Fruit fly (Drosophila melanogaster): ENCODE measurements around the gene mael.

The mael gene

DNA sequence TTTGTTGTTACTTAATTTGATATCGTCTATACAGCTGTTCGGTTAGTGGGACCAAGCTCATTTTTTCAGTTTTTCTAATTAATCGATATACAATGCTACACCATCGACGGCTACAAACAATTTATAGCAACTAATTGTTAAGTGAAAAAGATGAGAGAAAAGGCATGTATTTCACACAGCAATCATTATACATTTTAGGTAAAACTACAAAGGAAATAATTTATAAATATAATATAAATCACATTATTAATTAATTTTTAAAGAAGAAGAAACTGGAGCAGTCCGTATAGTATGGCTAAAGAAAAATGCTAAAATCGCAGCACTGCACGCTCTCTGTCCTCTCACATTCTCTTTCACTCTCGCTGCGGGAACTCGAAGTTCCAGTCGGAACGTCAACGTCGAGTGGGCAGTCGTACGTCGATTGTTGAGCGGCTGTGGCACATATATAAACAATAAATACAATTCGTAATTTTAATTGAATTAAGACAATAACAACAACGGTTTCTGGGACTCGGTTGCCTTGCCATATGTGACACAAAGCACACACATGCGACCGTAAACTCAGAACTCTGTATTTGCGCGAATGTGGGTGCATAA lies 6.8 kb downstream of the mael start, which contains the start of the genes CG14450 and CG11367 (continued):
- TF ChIP-seq pfk (GFP tag; optimal IDR thresholded peaks at IDR 0.05) (peak; percentile 3), CG15601 (tag; optimal IDR thresholded peaks at IDR 0.05) (peak; percentile 34), CG9876 (GFP tag; optimal IDR thresholded peaks at IDR 0.05) (no peak), dimm (GFP tag; IDR thresholded peaks at IDR 0.05) (no peak), az2 (GFP tag; optimal IDR thresholded peaks at IDR 0.05) (no peak), ranshi (GFP tag; IDR thresholded peaks at IDR 0.05) (no peak), dmrt99B (tag; optimal IDR thresholded peaks at IDR 0.05) (no peak), Hsf (GFP tag; optimal IDR thresholded peaks at IDR 0.05) (no peak), tap (tag; optimal IDR thresholded peaks at IDR 0.05) (peak; percentile 19), CG14710 (tag; optimal IDR thresholded peaks at IDR 0.05) (peak; percentile 67), CG12744 (GFP tag; optimal IDR thresholded peaks at IDR 0.05) (no peak), h (optimal IDR thresholded peaks at IDR 0.05) (no peak), Taf1 (GFP tag; IDR thresholded peaks at IDR 0.05) (no peak), shn (GFP tag; optimal IDR thresholded peaks at IDR 0.05) (no peak), grau (tag; optimal IDR thresholded peaks at IDR 0.05) (peak; percentile 46), Atf-2 (GFP tag; optimal IDR thresholded peaks at IDR 0.05) (no peak), CG17385 (GFP tag; optimal IDR thresholded peaks at IDR 0.05) (peak; percentile 94), wdn (GFP tag; IDR thresholded peaks at IDR 0.05) (no peak), CG31441 (GFP tag; IDR thresholded peaks at IDR 0.05) (peak; percentile 61), hb (GFP tag; IDR thresholded peaks at IDR 0.05; ENCODE audit: partially characterized antibody) (no peak), Sox102F (GFP tag; optimal IDR thresholded peaks at IDR 0.05) (no peak), Sin3A (optimal IDR thresholded peaks at IDR 0.05) (no peak), CG14441 (GFP tag; IDR thresholded peaks at IDR 0.05) (no peak), corto (GFP tag; optimal IDR thresholded peaks at IDR 0.05) (no peak), Atf3 (GFP tag; optimal IDR thresholded peaks at IDR 0.05) (no peak), phol (tag; optimal IDR thresholded peaks at IDR 0.05) (peak; percentile 50), Chrac-16 (GFP tag; optimal IDR thresholded peaks at IDR 0.05) (no peak), stc (GFP tag; IDR thresholded peaks at IDR 0.05) (peak; percentile 30; the same call in 1 of the 2 replicates), zen2 (GFP tag; IDR thresholded peaks at IDR 0.05; ENCODE audit: partially characterized antibody) (no peak), da (GFP tag; optimal IDR thresholded peaks at IDR 0.05) (no peak), sima (GFP tag; optimal IDR thresholded peaks at IDR 0.05) (no peak), CG7786 (GFP tag; optimal IDR thresholded peaks at IDR 0.05) (no peak), CG1602 (GFP tag; optimal IDR thresholded peaks at IDR 0.05) (no peak), YL-1 (GFP tag; optimal IDR thresholded peaks at IDR 0.05) (peak; percentile 44), CG3726 (GFP tag; IDR thresholded peaks at IDR 0.05) (no peak), cato (GFP tag; optimal IDR thresholded peaks at IDR 0.05; ENCODE audit: borderline replicate concordance) (no peak), CG7556 (GFP tag; optimal IDR thresholded peaks at IDR 0.05) (peak; percentile 2), CG6683 (GFP tag; optimal IDR thresholded peaks at IDR 0.05) (no peak), CkIIα-i1 (GFP tag; IDR thresholded peaks at IDR 0.05) (no peak), CG2199 (GFP tag; IDR thresholded peaks at IDR 0.05) (no peak), Kr (GFP tag; optimal IDR thresholded peaks at IDR 0.05) (no peak), dm (GFP tag; optimal IDR thresholded peaks at IDR 0.05) (no peak), CG6272 (GFP tag; IDR thresholded peaks at IDR 0.05) (no peak), CG12219 (GFP tag; optimal IDR thresholded peaks at IDR 0.05) (no peak), ERR (GFP tag; optimal IDR thresholded peaks at IDR 0.05) (no peak), Asciz (GFP tag; optimal IDR thresholded peaks at IDR 0.05) (peak; percentile 34), CG9215 (GFP tag; IDR thresholded peaks at IDR 0.05) (no peak), CG1233 (GFP tag; optimal IDR thresholded peaks at IDR 0.05) (peak; percentile 2), Lpt (GFP tag; optimal IDR thresholded peaks at IDR 0.05) (no peak), disco-r (GFP tag; optimal IDR thresholded peaks at IDR 0.05) (no peak), Dfd (GFP tag; optimal IDR thresholded peaks at IDR 0.05) (no peak), maf-S (GFP tag; optimal IDR thresholded peaks at IDR 0.05) (no peak)

Data from whole organism, embryonic.